Worm (Caenorhabditis elegans) whole organism, late embryonic: Measurements from ENCODE around the gene appg-2.

Experiments used
- C08G9.2 ChIP-seq: sonication (generic microtip); optimal IDR thresholded peaks from 2 replicates; lab custom pipeline; 2016; ENCODE audit warnings: mild to moderate bottlenecking, missing genetic modification characterization, moderate library complexity, missing compliant biosample characterization
- C38D4.7 ChIP-seq: fragments of 200-800 bp; sonication (Bioruptor generic); optimal IDR thresholded peaks from 2 replicates; lab custom pipeline; 2018; ENCODE audit warnings: mild to moderate bottlenecking, missing genetic modification characterization, moderate library complexity, missing compliant biosample characterization
- F13H6.1 ChIP-seq: sonication (generic microtip); optimal IDR thresholded peaks from 2 replicates; lab custom pipeline; 2016; ENCODE audit warnings: missing genetic modification characterization, missing compliant biosample characterization
- K09A11.1 ChIP-seq: sonication (generic microtip); optimal IDR thresholded peaks from 2 replicates; lab custom pipeline; 2017; ENCODE audit warnings: antibody characterized with exemption, mild to moderate bottlenecking, missing genetic modification characterization, missing compliant biosample characterization; ENCODE audit not compliant: insufficient read depth
- ama-1 ChIP-seq: fragments of 150-350 bp; optimal IDR thresholded peaks from 2 replicates; lab custom pipeline; 2014
- ceh-14 ChIP-seq: sonication (generic microtip); optimal IDR thresholded peaks from 2 replicates; lab custom pipeline; 2016; ENCODE audit warnings: missing genotype, missing genetic modification characterization, missing compliant biosample characterization
- ceh-18 ChIP-seq: sonication (generic microtip); optimal IDR thresholded peaks from 2 replicates; lab custom pipeline; 2016; ENCODE audit warnings: missing genetic modification characterization, missing compliant biosample characterization
- ceh-2 ChIP-seq: sonication (generic microtip); optimal IDR thresholded peaks from 2 replicates; lab custom pipeline; 2016; ENCODE audit warnings: missing genotype, missing genetic modification characterization, missing compliant biosample characterization
- ceh-24 ChIP-seq: sonication (generic microtip); optimal IDR thresholded peaks from 2 replicates; lab custom pipeline; 2016; ENCODE audit warnings: mild to moderate bottlenecking, missing genetic modification characterization, missing compliant biosample characterization
- ceh-31 ChIP-seq: sonication (generic microtip); optimal IDR thresholded peaks from 2 replicates; lab custom pipeline; 2016; ENCODE audit warnings: missing genetic modification characterization, missing compliant biosample characterization
- ceh-45 ChIP-seq: fragments of 200-800 bp; sonication (Bioruptor generic); IDR thresholded peaks from 2 replicates; pipeline ENCODE4 v1.3.6; 2022; ENCODE audit warnings: missing genetic modification reagents, missing genetic modification characterization, missing compliant biosample characterization
- ceh-48 ChIP-seq: sonication (generic microtip); optimal IDR thresholded peaks from 2 replicates; lab custom pipeline; 2016; ENCODE audit warnings: missing genetic modification characterization, inconsistent platforms, missing compliant biosample characterization
- ceh-6 ChIP-seq: fragments of 200-800 bp; sonication (Bioruptor generic); optimal IDR thresholded peaks from 2 replicates; lab custom pipeline; 2018; ENCODE audit warnings: mild to moderate bottlenecking, missing genetic modification characterization, missing compliant biosample characterization
- ceh-9 ChIP-seq: sonication (generic microtip); optimal IDR thresholded peaks from 2 replicates; lab custom pipeline; 2016; ENCODE audit warnings: mild to moderate bottlenecking, missing genetic modification characterization, inconsistent platforms, missing compliant biosample characterization
- che-1 ChIP-seq: sonication (generic microtip); optimal IDR thresholded peaks from 2 replicates; lab custom pipeline; 2016; ENCODE audit warnings: mild to moderate bottlenecking, missing genetic modification characterization, missing compliant biosample characterization
- ets-4 ChIP-seq: sonication (generic microtip); optimal IDR thresholded peaks from 2 replicates; lab custom pipeline; 2016; ENCODE audit warnings: missing genetic modification characterization, missing compliant biosample characterization
- fax-1 ChIP-seq: sonication (generic microtip); optimal IDR thresholded peaks from 2 replicates; lab custom pipeline; 2016; ENCODE audit warnings: missing genotype, missing genetic modification characterization, missing compliant biosample characterization
- fkh-10 ChIP-seq: fragments of 150-350 bp; optimal IDR thresholded peaks from 2 replicates; lab custom pipeline; 2014; ENCODE audit warnings: missing biosample characterization, missing genetic modification reagents, missing genetic modification characterization
- fkh-6 ChIP-seq: sonication (generic microtip); optimal IDR thresholded peaks from 2 replicates; lab custom pipeline; 2016; ENCODE audit warnings: missing genetic modification characterization, missing compliant biosample characterization
- gmeb-2 ChIP-seq: sonication (generic microtip); optimal IDR thresholded peaks from 2 replicates; lab custom pipeline; 2016; ENCODE audit warnings: missing genetic modification characterization, inconsistent platforms, missing compliant biosample characterization
- hlh-13 ChIP-seq: fragments of 200-800 bp; sonication (Bioruptor generic); optimal IDR thresholded peaks from 2 replicates; lab custom pipeline; 2018; ENCODE audit warnings: mild to moderate bottlenecking, missing genetic modification characterization, missing compliant biosample characterization
- hlh-30 ChIP-seq: sonication (generic microtip); optimal IDR thresholded peaks from 2 replicates; lab custom pipeline; 2017; ENCODE audit warnings: antibody characterized with exemption, missing genetic modification characterization, missing compliant biosample characterization; ENCODE audit not compliant: insufficient read depth
- hlh-6 ChIP-seq: sonication (generic microtip); optimal IDR thresholded peaks from 2 replicates; lab custom pipeline; 2016; ENCODE audit warnings: missing genotype, missing genetic modification characterization, missing compliant biosample characterization
- hlh-8 ChIP-seq: sonication (generic microtip); optimal IDR thresholded peaks from 2 replicates; lab custom pipeline; 2016; ENCODE audit warnings: missing genotype, missing genetic modification characterization, missing compliant biosample characterization
- lin-11 ChIP-seq: fragments of 200-800 bp; sonication (Bioruptor generic); optimal IDR thresholded peaks from 2 replicates; lab custom pipeline; 2018; ENCODE audit warnings: mild to moderate bottlenecking, missing genetic modification characterization, missing compliant biosample characterization
- mec-3 ChIP-seq: sonication (generic microtip); optimal IDR thresholded peaks from 2 replicates; lab custom pipeline; 2016; ENCODE audit warnings: borderline replicate concordance, missing genetic modification characterization, missing compliant biosample characterization
- nfya-1 ChIP-seq: sonication (generic microtip); optimal IDR thresholded peaks from 2 replicates; lab custom pipeline; 2017; ENCODE audit warnings: missing genetic modification characterization, mild to moderate bottlenecking, missing compliant biosample characterization, antibody characterized with exemption, moderate library complexity
- nhr-232 ChIP-seq: sonication (generic microtip); optimal IDR thresholded peaks from 2 replicates; lab custom pipeline; 2016; ENCODE audit warnings: missing genetic modification characterization, missing compliant biosample characterization
- odd-2 ChIP-seq: sonication (generic microtip); optimal IDR thresholded peaks from 2 replicates; lab custom pipeline; 2017; ENCODE audit warnings: antibody characterized with exemption, mild to moderate bottlenecking, missing genetic modification characterization, missing compliant biosample characterization
- pha-2 ChIP-seq: sonication (generic microtip); optimal IDR thresholded peaks from 2 replicates; lab custom pipeline; 2017; ENCODE audit warnings: mild to moderate bottlenecking, missing genetic modification characterization, missing compliant biosample characterization
- pha-4 ChIP-seq: fragments of 150-350 bp; optimal IDR thresholded peaks from 2 replicates; lab custom pipeline; 2018; ENCODE audit warnings: missing biosample characterization, missing genetic modification reagents, missing genetic modification characterization
- pqm-1 ChIP-seq: sonication (generic microtip); optimal IDR thresholded peaks from 2 replicates; lab custom pipeline; 2016; ENCODE audit warnings: missing genetic modification characterization, missing compliant biosample characterization
- pros-1 ChIP-seq: fragments of 150-350 bp; optimal IDR thresholded peaks from 2 replicates; lab custom pipeline; 2014; ENCODE audit warnings: missing biosample characterization, missing genetic modification reagents, missing genetic modification characterization
- ref-2 ChIP-seq: sonication (generic microtip); optimal IDR thresholded peaks from 2 replicates; lab custom pipeline; 2016; ENCODE audit warnings: missing genetic modification characterization, missing compliant biosample characterization
- rnt-1 ChIP-seq: sonication (generic microtip); optimal IDR thresholded peaks from 2 replicates; lab custom pipeline; 2016; ENCODE audit warnings: missing genetic modification characterization, missing compliant biosample characterization
- syd-9 ChIP-seq: sonication (generic microtip); optimal IDR thresholded peaks from 2 replicates; lab custom pipeline; 2016; ENCODE audit warnings: mild to moderate bottlenecking, missing genetic modification characterization, moderate library complexity, missing compliant biosample characterization
- tbx-2 ChIP-seq: sonication (generic microtip); optimal IDR thresholded peaks from 2 replicates; lab custom pipeline; 2016; ENCODE audit warnings: missing genetic modification characterization, missing compliant biosample characterization
- tbx-7 ChIP-seq: sonication (generic microtip); optimal IDR thresholded peaks from 2 replicates; lab custom pipeline; 2016; ENCODE audit warnings: missing genotype, missing genetic modification characterization, missing compliant biosample characterization
- unc-3 ChIP-seq, 2 experiments: fragments of 200-800 bp in 1 of 2; sonication (Bioruptor generic) in 1 of 2; sonication (generic microtip) in 1 of 2; conservative IDR thresholded peaks in 1 of 2; optimal IDR thresholded peaks in 1 of 2; 2 replicates each; pipeline versions ENCODE4 v1.3.6 to Lab custom; 2016 to 2022; ENCODE audit warnings: missing compliant biosample characterization in 2 of 2, missing genetic modification characterization in 2 of 2, missing genetic modification reagents in 1 of 2
- unc-42 ChIP-seq: sonication (generic microtip); optimal IDR thresholded peaks from 2 replicates; lab custom pipeline; 2016; ENCODE audit warnings: missing genotype, missing genetic modification characterization, missing compliant biosample characterization
- unc-55 ChIP-seq: sonication (generic microtip); optimal IDR thresholded peaks from 2 replicates; lab custom pipeline; 2017; ENCODE audit warnings: missing biosample characterization, missing genetic modification reagents, missing genetic modification characterization
- unc-86 ChIP-seq: sonication (generic microtip); optimal IDR thresholded peaks from 2 replicates; lab custom pipeline; 2016; ENCODE audit warnings: missing genetic modification characterization, missing compliant biosample characterization
- ztf-16 ChIP-seq: sonication (generic microtip); optimal IDR thresholded peaks from 2 replicates; lab custom pipeline; 2017; ENCODE audit warnings: missing genetic modification characterization, missing compliant biosample characterization

appg-2 gene

DNA sequence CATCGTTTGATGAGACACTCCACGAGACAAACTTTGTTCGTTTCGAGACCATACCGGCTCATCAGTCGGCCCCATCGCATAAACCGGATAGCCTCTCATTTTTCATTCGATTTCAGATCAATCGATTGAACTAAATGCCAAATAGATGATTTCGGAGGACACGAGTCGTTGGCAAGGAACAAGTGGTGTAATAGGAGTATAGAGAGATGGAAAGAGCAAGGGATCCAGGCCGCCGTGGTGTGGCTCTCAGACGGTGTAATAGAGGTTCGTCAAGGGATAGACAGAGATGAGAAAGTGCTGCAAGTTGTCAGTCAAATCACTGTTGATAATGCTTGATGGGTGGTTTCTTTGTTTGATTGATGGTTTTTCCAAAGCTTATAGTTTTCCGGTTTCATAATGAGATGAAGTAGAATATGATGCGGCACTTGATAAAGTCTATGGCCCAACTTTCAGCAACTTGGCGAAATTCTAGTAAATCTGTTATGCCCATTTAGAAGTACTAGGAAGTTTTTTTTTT, 17.4 kb upstream of the appg-2 start, which contains the start of gene sgn-1:
Gene sgn-1 (minus strand): TSS at position 220 of the 517 bp plus-strand sequence.
- TF ChIP-seq ceh-18 (peak; percentile 51), rnt-1 (tag; lab: Kevin White, UChicago) (peak; percentile 37), fax-1 (tag; lab: Kevin White, UChicago) (no peak), unc-55 (GFP tag; lab: Kevin White, UChicago) (peak; percentile 93), ceh-9 (tag; lab: Kevin White, UChicago) (no peak)

DNA sequence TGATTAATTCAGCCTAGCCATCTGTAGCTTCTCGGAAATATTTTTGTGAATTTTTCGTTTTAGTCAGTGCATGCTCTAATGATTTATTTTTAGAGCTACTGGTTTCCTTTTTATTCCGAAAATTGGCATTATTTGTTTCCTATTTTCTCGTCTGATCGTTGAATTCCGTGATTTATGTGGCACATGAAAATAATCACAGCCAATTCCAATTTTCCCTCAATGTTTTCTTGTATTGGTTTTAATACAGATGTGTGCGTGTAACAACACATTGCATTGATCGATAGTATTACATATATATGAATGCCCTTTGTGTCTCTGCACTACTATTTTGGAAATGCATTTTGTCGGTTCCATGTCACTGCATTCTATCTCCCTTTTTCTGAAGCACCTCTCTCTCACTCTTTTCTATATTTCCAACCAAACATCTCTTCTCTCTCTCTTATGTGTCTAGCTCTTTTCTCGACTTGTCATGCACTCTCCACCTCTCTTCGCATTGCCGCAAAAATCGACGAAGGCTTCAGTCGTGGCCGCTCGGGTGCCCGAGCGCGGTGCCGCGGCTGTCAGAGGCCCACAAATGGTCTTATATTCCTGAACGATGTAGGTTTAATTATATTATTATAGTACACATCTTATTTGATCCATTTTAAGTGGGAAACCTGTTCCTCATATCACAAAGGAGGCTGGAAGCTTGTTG, 16.5 kb upstream of the appg-2 start:
- TF ChIP-seq unc-42 (tag; lab: Kevin White, UChicago) (peak; percentile 7), ceh-14 (no peak), nfya-1 (tag; lab: Kevin White, UChicago) (peak; percentile 31), ref-2 (tag; lab: Kevin White, UChicago) (peak; percentile 33), ceh-18 (peak; percentile 65), hlh-8 (tag; lab: Kevin White, UChicago) (no peak)

DNA sequence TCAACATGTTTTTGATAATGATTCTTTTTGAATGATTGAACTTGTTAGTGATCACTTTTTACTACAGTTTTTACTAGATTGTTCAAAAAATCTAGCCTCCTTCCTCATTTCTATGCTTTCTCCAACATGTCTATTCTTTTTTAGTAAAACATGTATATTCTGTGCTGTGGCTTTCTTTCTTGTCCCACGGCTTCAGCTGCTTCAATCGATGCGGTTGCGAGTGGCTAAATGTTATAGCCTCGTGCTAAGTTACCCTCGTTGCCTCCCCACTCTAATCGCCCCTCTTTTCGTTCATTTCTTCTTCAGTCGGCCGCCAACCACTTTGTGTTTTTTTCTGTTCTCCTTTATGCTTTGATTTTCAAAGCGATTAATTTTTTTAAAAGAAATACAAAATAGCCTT, 15.1 kb upstream of the appg-2 start:
- TF ChIP-seq hlh-30 = peak; percentile 26
- peak; percentile 27 for TF ChIP-seq ceh-48 (tag; lab: Kevin White, UChicago)
- TF ChIP-seq tbx-7 (tag; lab: Kevin White, UChicago) = no peak
- peak; percentile 43 for TF ChIP-seq unc-42 (tag; lab: Kevin White, UChicago)
- TF ChIP-seq nfya-1 (tag; lab: Kevin White, UChicago) = peak; percentile 22
- TF ChIP-seq syd-9 (tag; lab: Kevin White, UChicago) = no peak

DNA sequence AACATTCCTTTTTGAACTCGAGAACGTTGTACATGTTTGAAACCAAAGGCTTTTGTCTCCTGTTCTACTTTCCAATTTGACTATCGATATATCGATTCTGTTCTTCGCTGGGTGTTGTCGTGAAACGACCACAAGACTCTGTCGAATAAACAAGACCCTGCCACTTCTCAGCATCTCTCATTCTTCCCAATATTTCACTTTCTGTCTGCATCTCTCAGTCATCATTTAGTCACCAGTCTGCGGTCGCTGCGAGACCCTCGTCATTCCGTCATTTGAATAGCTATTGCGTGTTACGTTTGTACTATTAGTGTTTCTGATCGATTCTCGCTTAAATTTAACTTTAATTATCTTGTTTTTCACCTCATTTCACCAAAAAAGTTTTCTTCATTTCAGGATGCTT, 13.6 kb upstream of the appg-2 start:
- TF ChIP-seq pha-4 (tag; lab: Kevin White, UChicago) (no peak), ceh-2 (tag; lab: Kevin White, UChicago) (peak; percentile 66), fkh-10 (GFP tag; lab: Kevin White, UChicago) (peak; percentile 11), ets-4 (tag; lab: Kevin White, UChicago) (peak; percentile 66), fax-1 (tag; lab: Kevin White, UChicago) (no peak), nfya-1 (tag; lab: Kevin White, UChicago) (peak; percentile 94), pros-1 (tag; lab: Kevin White, UChicago) (peak; percentile 48), fkh-6 (tag; lab: Kevin White, UChicago) (no peak), ceh-24 (tag; lab: Kevin White, UChicago) (no peak), unc-86 (no peak), F13H6.1 (tag; lab: Kevin White, UChicago) (peak; percentile 35), rnt-1 (tag; lab: Kevin White, UChicago) (peak; percentile 95), ztf-16 (tag; lab: Kevin White, UChicago) (peak; percentile 13), ceh-45 (GFP tag; lab: Robert Waterston, UW) (no peak), mec-3 (tag; lab: Kevin White, UChicago) (no peak), pqm-1 (tag; lab: Kevin White, UChicago) (no peak), hlh-6 (tag; lab: Kevin White, UChicago) (no peak), C38D4.7 (GFP tag; lab: Kevin White, UChicago) (no peak), hlh-13 (GFP tag; lab: Kevin White, UChicago) (no peak), unc-3 (GFP tag; conservative IDR thresholded peaks at IDR 0.05; lab: Robert Waterston, UW) (no peak), unc-3 (tag; optimal IDR thresholded peaks at IDR 0.05; lab: Kevin White, UChicago) (no peak), ama-1 (lab: Kevin White, UChicago) (peak; percentile 55), C08G9.2 (tag; lab: Kevin White, UChicago) (no peak), gmeb-2 (tag; lab: Kevin White, UChicago) (no peak), che-1 (tag; lab: Kevin White, UChicago) (no peak), nhr-232 (tag; lab: Kevin White, UChicago) (no peak), unc-42 (tag; lab: Kevin White, UChicago) (peak; percentile 84), ceh-31 (tag; lab: Kevin White, UChicago) (peak; percentile 91), lin-11 (tag; lab: Kevin White, UChicago) (no peak), K09A11.1 (peak; percentile 50), ceh-6 (no peak), pha-2 (tag; lab: Kevin White, UChicago) (peak; percentile 33), odd-2 (no peak), ceh-14 (peak; percentile 67), tbx-2 (tag; lab: Kevin White, UChicago) (peak; percentile 50), hlh-8 (tag; lab: Kevin White, UChicago) (no peak)
